Fruit fly (Drosophila melanogaster): ENCODE results near the gene Cdc27.

DNA sequence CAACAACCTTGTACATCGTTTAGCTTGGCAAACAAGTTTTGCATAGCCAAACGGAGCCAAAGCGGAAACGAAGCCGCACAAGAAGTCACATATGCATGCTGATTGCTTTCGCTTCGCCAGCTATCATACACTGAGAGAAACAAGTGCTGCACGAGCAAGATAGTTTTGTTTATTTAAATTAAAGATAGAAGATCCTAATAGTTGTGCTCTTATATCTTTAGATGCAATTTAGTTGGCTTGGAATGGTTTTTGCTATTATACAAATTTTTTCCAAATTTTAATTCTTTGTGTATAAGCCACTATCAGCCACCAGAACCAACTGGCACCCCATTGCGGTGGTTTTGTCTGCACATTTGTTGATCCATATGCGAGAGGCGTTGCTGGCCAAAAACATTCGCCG, 34.4 kb upstream of the Cdc27 start:
- TF ChIP-seq CG12605 (GFP tag; IDR thresholded peaks at IDR 0.05) (no peak), CG9948 (tag; optimal IDR thresholded peaks at IDR 0.05) (no peak)
